Worm (Caenorhabditis elegans): ENCODE data around the gene C25F6.6.

- peak; percentile 100 for TF ChIP-seq nhr-129 (tag; optimal IDR thresholded peaks at IDR 0.05)
- peak; percentile 98 for TF ChIP-seq nhr-25 (tag; optimal IDR thresholded peaks at IDR 0.05)
- TF ChIP-seq ZK546.5 (tag; optimal IDR thresholded peaks at IDR 0.05) = peak; percentile 69
- TF ChIP-seq ama-1 (optimal IDR thresholded peaks at IDR 0.05) = no peak
- peak; percentile 93 to 95 for TF ChIP-seq lsy-2 (tag; optimal IDR thresholded peaks at IDR 0.05)
- peak; percentile 90 for TF ChIP-seq egl-27 (tag; optimal IDR thresholded peaks at IDR 0.05)
- TF ChIP-seq lin-13 (GFP tag; optimal IDR thresholded peaks at IDR 0.05) = peak; percentile 96
- peak; percentile 96 for TF ChIP-seq nhr-77 (tag; optimal IDR thresholded peaks at IDR 0.05)
- peak; percentile 94 for TF ChIP-seq ztf-4 (tag; optimal IDR thresholded peaks at IDR 0.05)
- peak; percentile 76 for TF ChIP-seq nhr-11 (tag; optimal IDR thresholded peaks at IDR 0.05)
- TF ChIP-seq unc-62 (GFP tag; optimal IDR thresholded peaks at IDR 0.05) = peak; percentile 84
- TF ChIP-seq mbf-1 (tag; optimal IDR thresholded peaks at IDR 0.05) = peak; percentile 68
Measured at ce11 chrX:5429335-5429734, 21.3 kb downstream of the C25F6.6 start.

Data from whole organism, L2 larva.